Fruit fly (Drosophila melanogaster): ENCODE measurements around the gene CG34305.

The CG34305 gene

dm6 chr3R:4243096-4243940, at the start of gene CG34305:
Gene CG34305, minus strand, starts transcription at chr3R:4243146.
- no peak for TF ChIP-seq CG17801 (GFP tag; optimal IDR thresholded peaks at IDR 0.05; ENCODE audit: partially characterized antibody)

DNA sequence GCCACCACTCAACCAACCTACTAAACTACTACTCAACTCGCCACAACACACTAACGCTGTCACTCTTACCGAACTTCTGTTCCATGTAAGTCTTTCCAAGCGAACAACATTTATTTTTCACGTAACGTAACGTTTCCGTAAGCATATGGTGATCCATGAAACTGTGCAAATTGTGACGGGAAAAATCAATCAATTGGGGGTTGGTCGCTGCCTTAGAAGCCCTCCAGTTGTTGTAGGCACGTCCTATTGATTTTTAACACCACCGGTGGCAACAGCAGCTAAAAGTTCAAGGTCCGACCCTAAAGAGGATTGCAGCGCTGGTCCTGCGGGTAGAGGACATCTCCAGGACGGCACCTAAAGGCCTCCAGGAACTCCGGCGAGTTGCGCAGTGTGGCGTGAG, 49.2 kb upstream of the CG34305 start:
- no peak for TF ChIP-seq CG17801 (GFP tag; optimal IDR thresholded peaks at IDR 0.05; ENCODE audit: partially characterized antibody)

DNA sequence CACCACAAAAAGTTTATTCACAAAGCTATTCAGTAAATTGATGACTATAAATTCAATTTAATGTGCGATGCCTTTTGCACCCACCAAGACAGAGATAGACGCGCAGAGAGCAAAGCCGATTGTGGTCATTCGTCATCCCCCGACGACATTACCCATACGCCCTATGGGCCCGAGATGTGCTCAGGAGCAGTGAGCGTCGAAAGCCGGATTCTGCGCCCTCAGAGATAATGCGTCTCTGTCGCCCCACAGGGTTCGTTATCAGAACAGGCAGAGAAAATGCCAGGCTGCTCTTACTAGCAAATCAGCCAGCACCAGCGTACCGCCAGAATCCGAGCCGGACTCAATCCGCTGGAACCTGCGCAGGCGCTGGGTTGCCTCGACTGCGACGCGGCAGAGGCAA, 48.3 kb upstream of the CG34305 start:
- TF ChIP-seq CG17801 (GFP tag; optimal IDR thresholded peaks at IDR 0.05; ENCODE audit: partially characterized antibody) = no peak

dm6 chr3R:4284376-4284953, 41.5 kb upstream of the CG34305 start:
- no peak for TF ChIP-seq CG17801 (GFP tag; optimal IDR thresholded peaks at IDR 0.05; ENCODE audit: partially characterized antibody)

dm6 chr3R:4282207-4282606, 39.3 kb upstream of the CG34305 start:
- no peak for TF ChIP-seq CG17801 (GFP tag; optimal IDR thresholded peaks at IDR 0.05; ENCODE audit: partially characterized antibody)

DNA sequence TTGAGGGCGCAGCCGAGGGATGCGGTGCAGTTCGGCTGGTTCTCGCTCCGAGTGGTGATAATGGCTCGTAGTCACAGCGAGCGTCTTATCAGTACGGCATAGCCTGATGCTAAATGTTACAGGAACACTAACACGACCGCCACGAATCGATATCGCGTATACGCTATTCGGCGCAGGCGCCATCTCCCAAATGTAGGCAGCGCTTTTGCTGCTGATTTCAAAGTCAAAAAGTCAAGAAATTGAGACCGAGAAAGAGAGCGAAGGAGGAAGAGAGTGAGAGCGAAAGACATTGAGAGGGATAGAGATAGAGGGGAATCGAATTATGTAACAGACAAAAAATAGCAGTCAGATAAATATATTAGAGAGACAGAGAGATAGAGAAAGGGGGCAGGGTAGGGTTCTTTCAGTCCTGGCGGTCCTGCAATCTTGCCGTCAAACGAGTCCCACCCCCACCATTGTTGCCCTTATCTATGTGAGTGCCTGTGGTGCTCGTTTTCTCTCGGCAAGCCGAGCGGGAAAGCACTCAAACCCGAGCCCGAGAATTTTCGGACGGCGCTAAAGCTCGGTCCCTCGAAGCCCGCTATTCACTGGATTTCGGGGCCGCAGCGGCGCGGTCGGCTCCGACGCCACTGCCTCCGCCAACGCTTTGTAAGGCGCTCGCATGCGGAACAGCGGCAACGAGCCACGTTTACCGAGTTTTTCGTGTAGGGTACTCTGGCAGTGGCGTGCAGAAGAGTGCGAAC, 38.3 kb upstream of the CG34305 start:
- no peak for TF ChIP-seq CG17801 (GFP tag; optimal IDR thresholded peaks at IDR 0.05; ENCODE audit: partially characterized antibody)

DNA sequence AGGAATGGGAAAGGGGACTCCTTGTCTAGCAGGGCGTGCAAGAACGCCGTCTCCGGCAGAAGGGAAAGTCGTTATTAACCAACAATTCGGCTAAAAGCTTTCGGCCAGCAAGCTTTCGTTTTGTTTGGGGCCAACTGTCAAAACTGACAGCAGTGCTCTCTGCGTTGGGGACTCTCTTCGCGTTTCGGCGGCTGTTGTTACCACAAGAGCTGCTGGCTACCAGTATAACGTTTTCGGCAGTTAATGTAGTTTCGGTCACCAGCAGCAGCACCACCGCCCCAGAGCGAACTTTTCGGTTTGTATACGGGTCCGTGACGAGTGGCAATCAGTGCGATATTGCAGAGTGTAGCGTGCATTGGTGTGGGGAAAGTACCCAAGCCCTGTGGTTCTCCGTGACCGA, 37.1 kb upstream of the CG34305 start, which contains the start of gene cpx:
TSS of gene cpx (plus strand) at position 160 of the 400 bp plus-strand sequence.
- TF ChIP-seq CG17801 (GFP tag; optimal IDR thresholded peaks at IDR 0.05; ENCODE audit: partially characterized antibody) = no peak

DNA sequence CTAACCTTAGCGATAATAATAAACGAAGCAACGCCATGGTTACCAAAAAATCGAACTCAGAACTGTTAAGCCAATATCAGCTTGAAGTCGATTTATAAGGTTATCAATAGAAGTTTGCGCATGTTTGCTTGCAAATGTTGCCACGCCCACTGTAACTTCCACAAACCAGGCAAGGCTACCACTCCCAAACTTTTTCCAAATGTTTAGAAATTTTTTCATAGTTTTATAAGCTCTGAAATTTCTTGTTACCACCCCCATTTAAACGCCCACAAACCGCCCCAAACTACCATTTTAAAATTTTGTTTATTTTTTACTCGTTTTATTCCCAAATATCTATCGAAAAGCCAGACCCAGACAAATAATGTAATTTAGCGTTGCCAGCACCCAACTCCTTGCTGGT, 34.9 kb upstream of the CG34305 start, which contains the start of gene flip:
TSS of gene flip (minus strand) at position 101 of the 400 bp plus-strand sequence.
- TF ChIP-seq CG17801 (GFP tag; optimal IDR thresholded peaks at IDR 0.05; ENCODE audit: partially characterized antibody) = no peak

- TF ChIP-seq CG17801 (GFP tag; optimal IDR thresholded peaks at IDR 0.05; ENCODE audit: partially characterized antibody) = no peak
Observed at dm6 chr3R:4268339-4268738, 25.4 kb upstream of the CG34305 start.

dm6 chr3R:4266470-4266869, 23.5 kb upstream of the CG34305 start, which contains the start of gene CG1092:
Gene CG1092, plus strand, starts transcription at chr3R:4266770.
- no peak for TF ChIP-seq CG17801 (GFP tag; optimal IDR thresholded peaks at IDR 0.05; ENCODE audit: partially characterized antibody)

DNA sequence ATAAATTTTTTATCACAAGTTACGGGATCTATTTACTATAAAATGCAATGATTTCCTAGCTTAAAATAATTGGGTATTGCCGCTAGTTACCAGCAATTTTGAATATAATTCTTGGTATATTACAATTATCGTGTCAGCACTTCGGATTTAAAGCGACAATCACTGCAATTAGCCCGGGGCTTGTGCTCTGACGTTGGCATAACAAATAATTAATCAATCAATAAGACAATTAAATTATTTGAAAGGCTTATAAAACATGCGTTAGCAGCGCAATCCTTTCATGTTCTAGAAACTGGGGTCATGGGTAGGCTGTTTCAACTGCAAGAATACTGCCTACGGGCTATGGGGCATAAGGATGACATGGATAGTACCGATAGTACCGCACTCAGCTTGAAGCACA, 13.7 kb upstream of the CG34305 start, which contains the start of gene Or82a:
TSS of gene Or82a (plus strand) at position 301 of the 400 bp plus-strand sequence.
- no peak for TF ChIP-seq CG17801 (GFP tag; optimal IDR thresholded peaks at IDR 0.05; ENCODE audit: partially characterized antibody)

DNA sequence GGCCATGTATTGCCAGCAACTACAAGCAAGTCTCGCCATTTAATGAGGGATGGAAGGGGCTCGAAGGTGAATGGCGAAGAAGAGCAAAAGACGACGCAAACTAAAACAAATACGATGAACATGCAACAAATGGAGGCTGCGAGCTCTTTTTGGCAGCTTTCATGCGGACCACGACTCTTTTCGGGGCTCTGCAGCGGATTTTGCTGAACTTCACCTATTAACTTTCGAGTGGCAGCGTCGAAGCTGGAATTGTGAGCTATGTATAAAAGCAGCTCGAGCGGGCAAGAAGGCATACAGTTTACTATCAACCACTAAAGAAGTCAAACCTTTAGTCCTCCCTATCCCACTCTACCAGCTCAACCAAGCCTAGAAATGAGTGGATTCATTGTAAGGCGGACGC, 11.5 kb upstream of the CG34305 start, which contains the start of gene TwdlV:
TSS of gene TwdlV (plus strand) at position 301 of the 400 bp plus-strand sequence.
- TF ChIP-seq CG17801 (GFP tag; optimal IDR thresholded peaks at IDR 0.05; ENCODE audit: partially characterized antibody) = no peak

DNA sequence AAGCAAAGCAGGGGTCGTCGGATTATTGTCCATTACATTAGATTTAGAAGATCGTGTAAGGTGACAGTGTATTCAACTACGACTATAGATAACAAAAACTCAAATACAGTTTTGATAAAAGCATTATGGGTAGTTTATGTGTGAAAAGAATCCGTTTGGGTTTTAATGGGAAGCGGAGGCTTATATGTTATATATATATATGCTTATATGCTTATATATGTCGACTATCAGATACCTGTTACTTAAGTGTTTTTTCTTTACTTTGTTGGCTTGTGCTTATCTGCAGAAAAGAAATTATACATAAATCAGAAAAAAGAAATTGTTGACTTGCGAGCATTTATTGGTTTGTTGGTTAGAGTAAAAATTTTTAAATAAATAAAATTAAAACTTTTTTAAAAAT, 10.0 kb upstream of the CG34305 start, which contains the start of gene CG14644:
TSS of gene CG14644 (minus strand) at position 101 of the 400 bp plus-strand sequence.
- TF ChIP-seq CG17801 (GFP tag; optimal IDR thresholded peaks at IDR 0.05; ENCODE audit: partially characterized antibody) = no peak

- TF ChIP-seq CG17801 (GFP tag; optimal IDR thresholded peaks at IDR 0.05; ENCODE audit: partially characterized antibody) = no peak
Observed at dm6 chr3R:4251241-4251640, 8.3 kb upstream of the CG34305 start, which contains the start of gene TwdlG. Gene TwdlG, minus strand, starts transcription at chr3R:4251341.

DNA sequence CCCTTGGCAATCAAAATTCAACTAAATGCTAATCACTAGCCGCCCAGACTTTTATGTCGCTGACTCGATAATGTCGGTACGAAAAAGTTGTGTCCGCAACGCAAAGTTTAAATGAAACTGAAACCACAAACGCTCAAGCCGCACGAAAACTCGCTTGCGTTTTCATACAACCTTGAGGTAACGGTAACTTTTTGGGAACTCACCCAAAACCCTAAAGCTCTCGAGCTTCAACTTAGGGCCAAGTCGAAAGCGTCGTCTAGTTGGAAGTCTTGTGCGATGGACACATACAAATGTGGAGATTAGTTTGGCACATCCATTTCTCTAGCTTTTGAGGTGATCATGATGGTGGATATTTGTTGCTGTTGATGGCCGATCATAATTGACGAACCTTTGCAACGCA, 7.0 kb upstream of the CG34305 start:
- TF ChIP-seq CG17801 (GFP tag; optimal IDR thresholded peaks at IDR 0.05; ENCODE audit: partially characterized antibody) = no peak

Data from ovary, adult (tissue).